Worm (Caenorhabditis elegans): ENCODE data around the gene dhs-25.

The dhs-25 gene

DNA sequence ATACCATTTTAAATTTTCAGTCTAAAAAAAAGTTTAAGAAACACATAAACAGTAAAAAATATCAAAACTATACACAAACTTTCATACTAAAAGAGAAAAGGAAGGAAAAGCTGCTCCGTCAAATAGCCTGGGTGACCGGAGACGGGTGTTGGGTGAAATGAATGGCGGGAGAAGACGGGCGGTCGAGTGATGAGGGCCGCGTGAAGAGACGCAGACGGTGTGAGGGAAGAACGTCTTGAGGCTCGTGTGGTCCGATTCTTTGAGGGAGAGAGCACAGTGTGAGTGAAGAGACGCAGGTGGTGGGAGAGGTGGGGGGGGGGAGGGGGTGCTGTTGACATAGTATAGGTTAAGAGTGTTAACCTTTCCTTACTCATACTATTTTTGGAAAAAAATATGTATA is 42.7 kb downstream of the dhs-25 start:
- TF ChIP-seq Y56A3A.18 (GFP tag; IDR thresholded peaks at IDR 0.05) = 0 out of 2 replicates have a peak, but pooled peaks have one; percentile 29
- no peak for TF ChIP-seq T07F8.4 (tag; optimal IDR thresholded peaks at IDR 0.05)
- TF ChIP-seq egrh-3 (GFP tag; IDR thresholded peaks at IDR 0.05) = peak; percentile 85
- TF ChIP-seq mcd-1 (GFP tag; IDR thresholded peaks at IDR 0.05) = peak; percentile 41; the same call in 1 of the 2 replicates
- TF ChIP-seq hmg-1.2 (GFP tag; IDR thresholded peaks at IDR 0.05) = peak; percentile 87
- TF ChIP-seq zfh-2 (GFP tag; conservative IDR thresholded peaks at IDR 0.05) = peak; percentile 88
- no peak for TF ChIP-seq athp-1 (tag; optimal IDR thresholded peaks at IDR 0.05)
- no peak for TF ChIP-seq cebp-1 (GFP tag; IDR thresholded peaks at IDR 0.05)
- peak; percentile 39 for TF ChIP-seq cebp-1 (tag; optimal IDR thresholded peaks at IDR 0.05)

DNA sequence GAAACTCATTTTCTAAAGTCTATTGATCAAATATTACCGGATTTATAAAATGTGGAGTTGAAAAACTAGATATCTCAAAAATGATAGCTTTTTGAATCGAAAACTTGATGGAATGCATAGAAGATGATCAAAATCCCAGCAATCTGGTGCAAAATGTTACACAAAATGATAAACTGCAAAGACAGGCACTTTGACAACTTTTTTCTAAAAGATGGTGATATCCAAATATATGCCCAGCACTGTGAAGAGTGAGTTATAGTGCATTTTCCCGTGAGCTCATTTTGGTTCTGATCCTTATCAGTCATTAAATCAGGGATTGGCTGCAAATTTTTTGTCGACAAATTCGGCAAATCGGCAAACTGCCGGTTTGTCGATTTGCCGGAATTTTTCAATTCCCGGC is 48.9 kb downstream of the dhs-25 start, which contains the start of gene K06A9.3:
K06A9.3 (minus strand) TSS at position 101 of the 400 bp plus-strand sequence.
- TF ChIP-seq T26A5.8 (tag; optimal IDR thresholded peaks at IDR 0.05) (no peak), madf-6 (GFP tag; IDR thresholded peaks at IDR 0.05) (no peak), lir-1 (GFP tag; conservative IDR thresholded peaks at IDR 0.05) (no peak), F57C9.4 (tag; optimal IDR thresholded peaks at IDR 0.05) (no peak), egrh-3 (GFP tag; IDR thresholded peaks at IDR 0.05) (no peak), ceh-100 (GFP tag; IDR thresholded peaks at IDR 0.05) (no peak)

DNA sequence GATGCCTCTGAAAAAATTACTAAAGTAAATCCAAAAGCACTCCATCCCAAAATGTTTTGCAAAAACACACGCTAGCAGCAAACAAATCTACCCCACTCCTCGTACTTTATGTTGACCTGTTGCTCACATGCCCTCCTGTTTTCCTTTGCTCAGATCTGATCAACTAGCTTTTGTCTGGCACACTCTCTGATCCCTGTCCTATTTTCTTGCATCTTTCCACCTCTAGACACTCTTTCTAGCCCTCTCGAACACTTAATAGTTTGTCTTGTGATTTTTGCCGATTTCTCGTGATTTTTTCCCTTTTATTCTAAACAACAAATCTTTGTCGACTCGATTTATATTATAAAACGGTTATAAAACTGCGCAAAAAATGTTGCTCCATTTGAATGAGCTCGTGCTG is 49.8 kb downstream of the dhs-25 start, which contains the start of gene K06A9.2:
K06A9.2 (plus strand) TSS at position 229 of the 400 bp plus-strand sequence.
- no peak for TF ChIP-seq akir-1 (GFP tag; optimal IDR thresholded peaks at IDR 0.05)
- peak; percentile 29; the same call in 1 of the 2 replicates for TF ChIP-seq hmg-1.2 (GFP tag; IDR thresholded peaks at IDR 0.05)

DNA sequence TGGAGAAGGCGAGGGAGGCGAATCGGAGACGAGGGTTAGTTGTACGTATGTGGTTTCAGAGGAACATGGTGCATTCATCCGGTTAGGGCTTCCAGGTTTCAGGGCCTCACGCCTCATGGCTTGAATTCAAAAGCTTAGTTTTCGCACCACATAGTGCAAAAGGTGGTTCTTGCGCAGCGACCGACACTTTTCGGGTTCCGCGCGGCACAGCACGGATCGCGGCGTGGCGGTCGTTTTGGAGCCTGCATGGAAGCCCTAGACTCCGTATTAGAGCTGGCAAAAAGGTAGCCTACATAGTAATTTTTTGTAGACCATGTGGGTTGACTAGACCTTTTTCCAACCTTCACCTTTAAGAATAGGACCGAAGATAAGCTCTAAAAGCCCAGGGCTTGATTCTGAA is 52.5 kb downstream of the dhs-25 start:
- no peak for TF ChIP-seq snpc-4 (GFP tag; optimal IDR thresholded peaks at IDR 0.05)
- TF ChIP-seq snpc-4 (tag; optimal IDR thresholded peaks at IDR 0.05) = peak in 2 of 4 experiments; percentile 37 to 69
- 0 out of 2 replicates have a peak, but pooled peaks have one; percentile 6 for TF ChIP-seq madf-8 (GFP tag; conservative IDR thresholded peaks at IDR 0.05)
- no peak for TF ChIP-seq lin-40 (tag; optimal IDR thresholded peaks at IDR 0.05)
- no peak for TF ChIP-seq mxl-1 (tag; optimal IDR thresholded peaks at IDR 0.05)
- TF ChIP-seq attf-6 (GFP tag; IDR thresholded peaks at IDR 0.05) = no peak
- TF ChIP-seq repo-1 (tag; optimal IDR thresholded peaks at IDR 0.05) = no peak
- TF ChIP-seq die-1 (tag; optimal IDR thresholded peaks at IDR 0.05) = no peak
- no peak for TF ChIP-seq D2030.7 (GFP tag; IDR thresholded peaks at IDR 0.05)
- no peak for TF ChIP-seq ceh-58 (GFP tag; IDR thresholded peaks at IDR 0.05)
- no peak for TF ChIP-seq hrde-1 (tag; optimal IDR thresholded peaks at IDR 0.05; ENCODE audit: borderline replicate concordance)
- TF ChIP-seq cebp-1 (GFP tag; IDR thresholded peaks at IDR 0.05) = no peak
- TF ChIP-seq cebp-1 (tag; optimal IDR thresholded peaks at IDR 0.05) = no peak
- TF ChIP-seq hmg-1.2 (GFP tag; IDR thresholded peaks at IDR 0.05) = peak; percentile 27; the same call in 1 of the 2 replicates
- no peak for TF ChIP-seq mes-4 (tag; optimal IDR thresholded peaks at IDR 0.05)
- TF ChIP-seq F57C9.4 (tag; optimal IDR thresholded peaks at IDR 0.05) = no peak
- TF ChIP-seq attf-3 (GFP tag; conservative IDR thresholded peaks at IDR 0.05) = no peak
- TF ChIP-seq ztf-3 (GFP tag; optimal IDR thresholded peaks at IDR 0.05) = no peak
- peak; percentile 53; the same call in 1 of the 2 replicates for TF ChIP-seq zfh-2 (GFP tag; conservative IDR thresholded peaks at IDR 0.05)
- no peak for TF ChIP-seq mcd-1 (GFP tag; IDR thresholded peaks at IDR 0.05)
- TF ChIP-seq ama-1 (optimal IDR thresholded peaks at IDR 0.05) = no peak
- TF ChIP-seq ama-1 (GFP tag; optimal IDR thresholded peaks at IDR 0.05) = no peak
- no peak for TF ChIP-seq B0019.2 (GFP tag; conservative IDR thresholded peaks at IDR 0.05)
- TF ChIP-seq rec-8 (tag; optimal IDR thresholded peaks at IDR 0.05) = no peak
- TF ChIP-seq K12H6.12 (tag; optimal IDR thresholded peaks at IDR 0.05) = no peak
- no peak for TF ChIP-seq pbrm-1 (GFP tag; IDR thresholded peaks at IDR 0.05)

All from whole organism, young adult.